Worm (Caenorhabditis elegans): ENCODE data around the gene elo-7.
A peak's percentile ranks its signal among the peaks of the same experiment; 100 is the strongest.

The elo-7 gene

ce11 chrIV:9511221-9511638, 18.5 kb upstream of the elo-7 start (continued):
- peak; percentile 89 for TF ChIP-seq nhr-20 (tag; optimal IDR thresholded peaks at IDR 0.05)
- peak; percentile 17 for TF ChIP-seq nhr-11 (tag; optimal IDR thresholded peaks at IDR 0.05)
- TF ChIP-seq nhr-85 (tag): peak; percentile 96
- TF ChIP-seq efl-1 (optimal IDR thresholded peaks at IDR 0.05): peak; percentile 73 to 78
- TF ChIP-seq efl-1 (GFP tag; optimal IDR thresholded peaks at IDR 0.05 in 1 of 2): peak; percentile 61 to 97
- peak; percentile 55 for TF ChIP-seq lir-3 (tag; optimal IDR thresholded peaks at IDR 0.05; ENCODE audit: poor library complexity)
- peak in 1 of 2 experiments; percentile 76 for TF ChIP-seq mdl-1 (tag; optimal IDR thresholded peaks at IDR 0.05)
- TF ChIP-seq C16A3.4 (tag; optimal IDR thresholded peaks at IDR 0.05): peak; percentile 65
- TF ChIP-seq hlh-17 (GFP tag; optimal IDR thresholded peaks at IDR 0.05; ENCODE audit: borderline replicate concordance): no peak
- TF ChIP-seq skn-1 (tag; optimal IDR thresholded peaks at IDR 0.05): peak; percentile 59
- TF ChIP-seq sup-37 (GFP tag; optimal IDR thresholded peaks at IDR 0.05): peak; percentile 67
- TF ChIP-seq ceh-63 (GFP tag; optimal IDR thresholded peaks at IDR 0.05): no peak
- TF ChIP-seq alr-1 (tag; optimal IDR thresholded peaks at IDR 0.05; ENCODE audit: borderline replicate concordance): no peak
- TF ChIP-seq irx-1 (tag; optimal IDR thresholded peaks at IDR 0.05): peak; percentile 85
- TF ChIP-seq zag-1 (tag; optimal IDR thresholded peaks at IDR 0.05): no peak
- TF ChIP-seq C34B4.2 (tag; optimal IDR thresholded peaks at IDR 0.05): no peak
- peak; percentile 91 for TF ChIP-seq xbp-1 (tag; optimal IDR thresholded peaks at IDR 0.05)
- peak in 5 of 6 experiments; percentile 31 to 61 (median 47) for TF ChIP-seq elt-3 (tag; optimal IDR thresholded peaks at IDR 0.05)
- peak; percentile 36 for TF ChIP-seq efl-3 (GFP tag; optimal IDR thresholded peaks at IDR 0.05)
- peak; percentile 56 for TF ChIP-seq blmp-1 (tag; optimal IDR thresholded peaks at IDR 0.05)
- TF ChIP-seq Y116A8C.19 (tag; optimal IDR thresholded peaks at IDR 0.05; ENCODE audit: borderline replicate concordance): no peak
- TF ChIP-seq lin-14 (GFP tag; optimal IDR thresholded peaks at IDR 0.05): peak; percentile 89
- TF ChIP-seq ama-1 (optimal IDR thresholded peaks at IDR 0.05): peak; percentile 87
- TF ChIP-seq lin-39 (tag; optimal IDR thresholded peaks at IDR 0.05): peak; percentile 82
- TF ChIP-seq nhr-84 (tag; optimal IDR thresholded peaks at IDR 0.05): no peak
- peak; percentile 57 to 75 for TF ChIP-seq lin-35 (GFP tag; optimal IDR thresholded peaks at IDR 0.05)
- TF ChIP-seq hlh-4 (tag; optimal IDR thresholded peaks at IDR 0.05): no peak
- TF ChIP-seq vab-15 (tag; optimal IDR thresholded peaks at IDR 0.05): no peak
- peak; percentile 85 for TF ChIP-seq ceh-8 (GFP tag; optimal IDR thresholded peaks at IDR 0.05)
- peak; percentile 95 for TF ChIP-seq nhr-47 (tag; optimal IDR thresholded peaks at IDR 0.05)
- peak; percentile 40 for TF ChIP-seq nhr-237 (tag; optimal IDR thresholded peaks at IDR 0.05)
- TF ChIP-seq unc-30 (tag; optimal IDR thresholded peaks at IDR 0.05): no peak
- peak; percentile 70 for TF ChIP-seq lin-13 (GFP tag; optimal IDR thresholded peaks at IDR 0.05)
- peak; percentile 84 to 87 (median 86) for TF ChIP-seq ceh-82 (tag; optimal IDR thresholded peaks at IDR 0.05)
- TF ChIP-seq unc-86 (tag; optimal IDR thresholded peaks at IDR 0.05): peak; percentile 82
- TF ChIP-seq isw-1 (GFP tag; IDR thresholded peaks at IDR 0.05): peak; percentile 49
- TF ChIP-seq pag-3 (tag; optimal IDR thresholded peaks at IDR 0.05; ENCODE audit: borderline replicate concordance, insufficient read depth): no peak

ce11 chrIV:9511640-9512039, 18.1 kb upstream of the elo-7 start:
- TF ChIP-seq irx-1 (tag; optimal IDR thresholded peaks at IDR 0.05) (no peak), elt-2 (tag; optimal IDR thresholded peaks at IDR 0.05) (peak; percentile 55), alr-1 (tag; optimal IDR thresholded peaks at IDR 0.05; ENCODE audit: borderline replicate concordance) (no peak), ceh-82 (tag; optimal IDR thresholded peaks at IDR 0.05) (peak in 2 of 3 experiments; percentile 3 to 14), fkh-8 (tag; optimal IDR thresholded peaks at IDR 0.05) (no peak), aly-2 (tag; optimal IDR thresholded peaks at IDR 0.05) (no peak), efl-1 (optimal IDR thresholded peaks at IDR 0.05) (no peak), efl-1 (GFP tag; optimal IDR thresholded peaks at IDR 0.05 in 1 of 2) (peak in 1 of 2 experiments; percentile 79), rnt-1 (tag; optimal IDR thresholded peaks at IDR 0.05) (peak; percentile 15)
